Fruit fly (Drosophila melanogaster) whole organism, embryonic: ENCODE data around the gene CG13884.
A peak's percentile ranks its signal among the peaks of the same experiment; 100 is the strongest.

Experiments used
- Ada2b ChIP-seq: fragments of 200-800 bp; sonication (Bioruptor generic); IDR thresholded peaks from 2 replicates; pipeline ENCODE4 v1.3.6; 2022; ENCODE audit warnings: missing biosample characterization, missing genetic modification characterization
- Awh ChIP-seq: fragments of 200-800 bp; sonication (Bioruptor generic); IDR thresholded peaks from 2 replicates; pipeline ENCODE4, ENCODE4 v1.3.6; 2022; ENCODE audit warnings: missing biosample characterization, missing genetic modification characterization
- BEAF-32 ChIP-seq: fragments of 200-800 bp; sonication (Bioruptor generic); optimal IDR thresholded peaks from 3 replicates; lab custom pipeline; 2017; ENCODE audit warnings: missing biosample characterization, missing genetic modification characterization, mild to moderate bottlenecking, moderate library complexity, missing genetic modification reagents
- CG10543 ChIP-seq: fragments of 200-800 bp; sonication (Bioruptor generic); optimal IDR thresholded peaks from 3 replicates; lab custom pipeline; 2017; ENCODE audit warnings: missing biosample characterization, mild to moderate bottlenecking, missing genetic modification characterization, moderate library complexity
- CG12299 ChIP-seq: fragments of 200-800 bp; sonication (Bioruptor generic); optimal IDR thresholded peaks from 2 replicates; lab custom pipeline; 2018; ENCODE audit warnings: missing biosample characterization, mild to moderate bottlenecking, missing genetic modification characterization
- CG12659 ChIP-seq: fragments of 200-800 bp; sonication (Bioruptor generic); optimal IDR thresholded peaks from 3 replicates; lab custom pipeline; 2017; ENCODE audit warnings: mild to moderate bottlenecking, missing biosample characterization, missing genetic modification reagents, missing genetic modification characterization
- CG15073 ChIP-seq: fragments of 200-800 bp; sonication (Bioruptor generic); optimal IDR thresholded peaks from 2 replicates; lab custom pipeline; 2016; ENCODE audit warnings: missing biosample characterization, missing genetic modification characterization
- CG15601 ChIP-seq: fragments of 200-800 bp; sonication (Bioruptor generic); optimal IDR thresholded peaks from 3 replicates; lab custom pipeline; 2019; ENCODE audit warnings: missing biosample characterization, mild to moderate bottlenecking, missing genetic modification characterization, moderate library complexity
- CG17385 ChIP-seq: fragments of 200-800 bp; sonication (Bioruptor generic); optimal IDR thresholded peaks from 3 replicates; lab custom pipeline; 2018; ENCODE audit warnings: missing biosample characterization, mild to moderate bottlenecking, missing genetic modification characterization
- CG17829 ChIP-seq: fragments of 200-800 bp; optimal IDR thresholded peaks from 2 replicates; lab custom pipeline; 2019; ENCODE audit warnings: missing biosample characterization, mild to moderate bottlenecking, missing genetic modification characterization, moderate library complexity
- CG2120 ChIP-seq: fragments of 200-800 bp; sonication (Bioruptor generic); optimal IDR thresholded peaks from 3 replicates; lab custom pipeline; 2016; ENCODE audit warnings: missing biosample characterization, missing genetic modification characterization
- CG31441 ChIP-seq: fragments of 200-800 bp; sonication (Bioruptor generic); IDR thresholded peaks from 2 replicates; pipeline ENCODE4 v1.3.6; 2022; ENCODE audit warnings: missing biosample characterization, missing genetic modification characterization
- CG3407 ChIP-seq: fragments of 200-800 bp; sonication (Bioruptor generic); optimal IDR thresholded peaks from 2 replicates; lab custom pipeline; 2018; ENCODE audit warnings: missing biosample characterization, mild to moderate bottlenecking, missing genetic modification characterization
- CG4617 ChIP-seq: fragments of 200-800 bp; sonication (Bioruptor generic); optimal IDR thresholded peaks from 3 replicates; lab custom pipeline; 2016; ENCODE audit warnings: missing biosample characterization, missing genetic modification characterization, borderline replicate concordance
- CG4707 ChIP-seq: fragments of 200-800 bp; sonication (Bioruptor generic); optimal IDR thresholded peaks from 2 replicates; lab custom pipeline; 2018; ENCODE audit warnings: missing biosample characterization, mild to moderate bottlenecking, missing genetic modification characterization, moderate library complexity
- CG5180 ChIP-seq: fragments of 200-800 bp; sonication (Bioruptor generic); optimal IDR thresholded peaks from 3 replicates; lab custom pipeline; 2017; ENCODE audit warnings: missing biosample characterization, missing genetic modification characterization, mild to moderate bottlenecking, moderate library complexity, missing genetic modification reagents
- CG6854 ChIP-seq: fragments of 200-800 bp; sonication (Bioruptor generic); optimal IDR thresholded peaks from 3 replicates; lab custom pipeline; 2017; ENCODE audit warnings: missing biosample characterization, mild to moderate bottlenecking, missing genetic modification characterization
- CG7271 ChIP-seq: fragments of 200-800 bp; sonication (Bioruptor generic); optimal IDR thresholded peaks from 2 replicates; lab custom pipeline; 2018; ENCODE audit warnings: missing biosample characterization, mild to moderate bottlenecking, missing genetic modification characterization, moderate library complexity
- CG7357 ChIP-seq: fragments of 200-800 bp; sonication (Bioruptor generic); IDR thresholded peaks from 3 replicates; pipeline ENCODE4 v1.3.6; 2022; ENCODE audit warnings: missing biosample characterization, missing genetic modification characterization
- CG7372 ChIP-seq: fragments of 200-800 bp; sonication (Bioruptor generic); IDR thresholded peaks from 2 replicates; pipeline ENCODE4 v1.3.6; 2022; ENCODE audit warnings: missing biosample characterization, missing genetic modification characterization
- CG8290 ChIP-seq, 3 experiments: fragments of 200-800 bp; sonication (Bioruptor generic); optimal IDR thresholded peaks; 2 replicates each; lab custom pipeline; 2016 to 2019; ENCODE audit warnings: missing biosample characterization in 3 of 3, missing genetic modification characterization in 3 of 3, mild to moderate bottlenecking in 2 of 3, moderate library complexity in 1 of 3
- CG9876 ChIP-seq: fragments of 200-800 bp; sonication (Bioruptor generic); optimal IDR thresholded peaks from 2 replicates; lab custom pipeline; 2016; ENCODE audit warnings: missing biosample characterization, missing genetic modification characterization
- Dek ChIP-seq: fragments of 200-800 bp; sonication (Bioruptor generic); optimal IDR thresholded peaks from 3 replicates; lab custom pipeline; 2019; ENCODE audit warnings: missing biosample characterization, mild to moderate bottlenecking, missing genetic modification characterization, moderate library complexity
- Fer2 ChIP-seq: fragments of 200-800 bp; sonication (Bioruptor generic); optimal IDR thresholded peaks from 2 replicates; lab custom pipeline; 2018; ENCODE audit warnings: missing biosample characterization, mild to moderate bottlenecking, missing genetic modification characterization, moderate library complexity
- Hmx ChIP-seq: fragments of 200-800 bp; sonication (Bioruptor generic); optimal IDR thresholded peaks from 2 replicates; lab custom pipeline; 2016; ENCODE audit warnings: missing biosample characterization, missing genetic modification characterization
- NC2α ChIP-seq: fragments of 200-800 bp; sonication (Bioruptor generic); optimal IDR thresholded peaks from 2 replicates; lab custom pipeline; 2016; ENCODE audit warnings: missing biosample characterization, missing genetic modification characterization
- Opbp ChIP-seq: fragments of 200-800 bp; sonication (Bioruptor generic); IDR thresholded peaks from 3 replicates; pipeline ENCODE4 v1.3.6; 2022; ENCODE audit warnings: missing biosample characterization, missing genetic modification characterization; ENCODE audit not compliant: partially characterized antibody
- Ptx1 ChIP-seq: fragments of 200-800 bp; sonication (Bioruptor generic); IDR thresholded peaks from 2 replicates; pipeline ENCODE4 v1.3.6; 2022; ENCODE audit warnings: missing biosample characterization, missing genetic modification characterization
- Tbp ChIP-seq: fragments of >200 bp; optimal IDR thresholded peaks from 2 replicates; lab custom pipeline; 2018; ENCODE audit warnings: missing biosample characterization, missing genetic modification characterization
- al ChIP-seq: fragments of 200-800 bp; sonication (Bioruptor generic); IDR thresholded peaks from 2 replicates; pipeline ENCODE4 v1.3.6; 2022; ENCODE audit warnings: missing biosample characterization, missing genetic modification characterization
- bbx ChIP-seq: fragments of 200-800 bp; sonication (Bioruptor generic); IDR thresholded peaks from 2 replicates; pipeline ENCODE4 v1.3.6; 2022; ENCODE audit warnings: missing biosample characterization, missing genetic modification characterization; ENCODE audit not compliant: partially characterized antibody
- dmrt99B ChIP-seq: fragments of 200-800 bp; sonication (Bioruptor generic); optimal IDR thresholded peaks from 2 replicates; lab custom pipeline; 2018; ENCODE audit warnings: missing biosample characterization, mild to moderate bottlenecking, missing genetic modification characterization, moderate library complexity
- emc ChIP-seq: fragments of 200-800 bp; sonication (Bioruptor generic); optimal IDR thresholded peaks from 2 replicates; lab custom pipeline; 2016; ENCODE audit warnings: missing biosample characterization, missing genetic modification characterization
- gcm ChIP-seq: fragments of 200-800 bp; sonication (Bioruptor generic); optimal IDR thresholded peaks from 2 replicates; lab custom pipeline; 2019; ENCODE audit warnings: missing biosample characterization, mild to moderate bottlenecking, missing genetic modification characterization, moderate library complexity
- h ChIP-seq: fragments of >200 bp; optimal IDR thresholded peaks from 2 replicates; lab custom pipeline; 2017
- hkb ChIP-seq, 2 experiments: fragments of 200-800 bp in 1 of 2; fragments of >200 bp in 1 of 2; sonication (Bioruptor generic) in 1 of 2; IDR thresholded peaks in 1 of 2; optimal IDR thresholded peaks in 1 of 2; 2 replicates each; pipeline versions ENCODE4 v1.3.6 to Lab custom; 2017 to 2022; ENCODE audit warnings: missing biosample characterization in 1 of 2, missing genetic modification characterization in 1 of 2
- lab ChIP-seq: fragments of 200-800 bp; sonication (Bioruptor generic); optimal IDR thresholded peaks from 3 replicates; lab custom pipeline; 2017; ENCODE audit warnings: missing biosample characterization, missing genetic modification characterization, mild to moderate bottlenecking, moderate library complexity, missing genetic modification reagents
- lmd ChIP-seq: fragments of 200-800 bp; sonication (Bioruptor generic); IDR thresholded peaks from 2 replicates; pipeline ENCODE4 v1.3.6; 2022; ENCODE audit warnings: missing biosample characterization, missing genetic modification characterization
- maf-S ChIP-seq: fragments of 200-800 bp; sonication (Bioruptor generic); optimal IDR thresholded peaks from 2 replicates; lab custom pipeline; 2016; ENCODE audit warnings: missing biosample characterization, missing genetic modification characterization
- nau ChIP-seq: fragments of 200-800 bp; sonication (Bioruptor generic); optimal IDR thresholded peaks from 3 replicates; lab custom pipeline; 2017; ENCODE audit warnings: missing biosample characterization, mild to moderate bottlenecking, missing genetic modification characterization, missing genetic modification reagents
- nerfin-2 ChIP-seq: fragments of 200-800 bp; sonication (Bioruptor generic); IDR thresholded peaks from 2 replicates; pipeline ENCODE4 v1.3.6; 2022; ENCODE audit warnings: missing biosample characterization, missing genetic modification characterization; ENCODE audit not compliant: partially characterized antibody
- nmo ChIP-seq: fragments of 200-800 bp; sonication (Bioruptor generic); optimal IDR thresholded peaks from 2 replicates; lab custom pipeline; 2018; ENCODE audit warnings: missing biosample characterization, mild to moderate bottlenecking, missing genetic modification characterization, moderate library complexity
- odd ChIP-seq: fragments of 200-800 bp; sonication (Bioruptor generic); optimal IDR thresholded peaks from 2 replicates; lab custom pipeline; 2017; ENCODE audit warnings: missing biosample characterization, mild to moderate bottlenecking, missing genetic modification characterization
- peb ChIP-seq: fragments of 200-800 bp; sonication (Bioruptor generic); IDR thresholded peaks from 2 replicates; pipeline ENCODE4 v1.3.6; 2022; ENCODE audit warnings: missing biosample characterization, missing genetic modification characterization
- psq ChIP-seq: fragments of 200-800 bp; sonication (Bioruptor generic); optimal IDR thresholded peaks from 2 replicates; lab custom pipeline; 2017; ENCODE audit warnings: missing biosample characterization, missing genetic modification characterization
- sens ChIP-seq: fragments of 200-800 bp; sonication (Bioruptor generic); peaks from one replicate; lab custom pipeline; 2016; ENCODE audit warnings: missing biosample characterization, missing genetic modification characterization
- slp2 ChIP-seq: fragments of 200-800 bp; sonication (Bioruptor generic); optimal IDR thresholded peaks from 2 replicates; lab custom pipeline; 2016; ENCODE audit warnings: missing biosample characterization, missing genetic modification characterization
- wor ChIP-seq: fragments of 200-800 bp; sonication (Bioruptor generic); IDR thresholded peaks from 2 replicates; pipeline ENCODE4 v1.3.6; 2022; ENCODE audit warnings: missing biosample characterization, missing genetic modification characterization
- zen ChIP-seq: fragments of 200-800 bp; sonication (Bioruptor generic); optimal IDR thresholded peaks from 3 replicates; lab custom pipeline; 2018; ENCODE audit warnings: missing biosample characterization, mild to moderate bottlenecking, missing genetic modification characterization, moderate library complexity
- zf30C ChIP-seq: fragments of 200-800 bp; sonication (Bioruptor generic); optimal IDR thresholded peaks from 3 replicates; lab custom pipeline; 2018; ENCODE audit warnings: missing biosample characterization, mild to moderate bottlenecking, missing genetic modification characterization

The CG13884 gene

DNA sequence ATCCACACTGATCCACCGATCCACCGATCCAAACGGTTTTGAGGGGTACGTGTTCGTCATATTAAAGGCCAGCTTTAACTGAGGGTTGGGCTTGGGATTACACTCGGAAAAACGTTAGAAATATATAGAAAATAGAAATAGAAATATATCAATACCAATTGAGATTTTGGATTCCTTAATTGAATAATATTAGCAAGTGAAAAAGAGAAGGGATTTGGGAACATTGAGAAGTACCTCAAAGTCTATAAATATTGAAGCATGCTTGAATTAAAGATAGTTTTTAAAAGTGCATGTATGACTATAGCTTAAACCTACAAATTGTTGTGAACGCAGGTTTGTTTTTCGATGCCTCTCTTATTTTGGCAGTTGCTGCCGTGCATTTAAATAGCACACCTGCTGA, 29.0 kb upstream of the CG13884 start (continued):
- TF ChIP-seq CG15601 (tag; lab: Kevin White, UChicago) (peak; percentile 14), BEAF-32 (no peak), CG3407 (GFP tag; lab: Kevin White, UChicago) (no peak), CG9876 (GFP tag; lab: Kevin White, UChicago) (no peak), CG7372 (GFP tag; lab: Robert Waterston, UW) (no peak), slp2 (GFP tag; lab: Kevin White, UChicago) (no peak), CG17829 (tag; lab: Kevin White, UChicago) (peak; percentile 9), Fer2 (tag; lab: Kevin White, UChicago) (no peak), Hmx (GFP tag; lab: Kevin White, UChicago) (no peak), CG5180 (GFP tag; lab: Kevin White, UChicago) (no peak), CG12659 (peak; percentile 5), Awh (GFP tag; lab: Robert Waterston, UW) (no peak), CG7357 (GFP tag; lab: Robert Waterston, UW) (no peak), CG17385 (GFP tag; lab: Kevin White, UChicago) (peak; percentile 26), psq (no peak), emc (GFP tag; lab: Kevin White, UChicago) (no peak), hkb (optimal IDR thresholded peaks at IDR 0.05; lab: Kevin White, UChicago) (no peak), hkb (GFP tag; IDR thresholded peaks at IDR 0.05; lab: Robert Waterston, UW) (no peak), Opbp (no peak), Tbp (GFP tag; lab: Kevin White, UChicago) (no peak), CG2120 (GFP tag; lab: Kevin White, UChicago) (peak; percentile 12), gcm (no peak), dmrt99B (peak; percentile 40), CG15073 (GFP tag; lab: Kevin White, UChicago) (no peak), wor (no peak), CG10543 (GFP tag; lab: Kevin White, UChicago) (peak; percentile 2), Dek (no peak), lmd (GFP tag; lab: Robert Waterston, UW) (0 out of 2 replicates have a peak, but pooled peaks have one; percentile 13), CG4617 (GFP tag; lab: Kevin White, UChicago) (no peak), maf-S (GFP tag; lab: Kevin White, UChicago) (no peak), CG31441 (GFP tag; lab: Robert Waterston, UW) (peak; percentile 24; the same call in 1 of the 2 replicates), CG8290 (GFP tag; optimal IDR thresholded peaks at IDR 0.05; lab: Kevin White, UChicago) (no peak), CG8290 (tag; optimal IDR thresholded peaks at IDR 0.05; lab: Kevin White, UChicago) (no peak), zf30C (GFP tag; lab: Kevin White, UChicago) (peak; percentile 13), Ada2b (GFP tag; lab: Robert Waterston, UW) (no peak), bbx (no peak), nerfin-2 (GFP tag; lab: Robert Waterston, UW) (no peak), CG6854 (no peak), al (GFP tag; lab: Robert Waterston, UW) (no peak), sens (GFP tag; lab: Kevin White, UChicago) (peak; percentile 48), nmo (GFP tag; lab: Kevin White, UChicago) (peak; percentile 32), CG12299 (no peak), odd (GFP tag; lab: Kevin White, UChicago) (no peak), NC2α (GFP tag; lab: Kevin White, UChicago) (no peak), CG7271 (no peak), CG4707 (GFP tag; lab: Kevin White, UChicago) (no peak), Ptx1 (peak; percentile 27; the same call in 1 of the 2 replicates), nau (GFP tag; lab: Kevin White, UChicago) (no peak), zen (tag; lab: Kevin White, UChicago) (no peak), peb (no peak), lab (GFP tag; lab: Kevin White, UChicago) (no peak), h (no peak)
